Worm (Caenorhabditis elegans): ENCODE results near the gene Y14H12A.2.
A peak's percentile ranks its signal among the peaks of the same experiment; 100 is the strongest.

The Y14H12A.2 gene

ce11 chrII:3959432-3960102 is 29.9 kb downstream of the Y14H12A.2 start:
- TF ChIP-seq cnd-1 (tag; optimal IDR thresholded peaks at IDR 0.05), result peak; percentile 62
- no peak for TF ChIP-seq unc-39 (tag; optimal IDR thresholded peaks at IDR 0.05)
- peak; percentile 12 for TF ChIP-seq mep-1 (tag; optimal IDR thresholded peaks at IDR 0.05)
- TF ChIP-seq hlh-1 (tag; optimal IDR thresholded peaks at IDR 0.05), result peak; percentile 21
- TF ChIP-seq flh-1 (GFP tag; optimal IDR thresholded peaks at IDR 0.05), result no peak
- peak; percentile 53 for TF ChIP-seq mls-2 (tag; optimal IDR thresholded peaks at IDR 0.05)
- TF ChIP-seq nhr-237 (tag; optimal IDR thresholded peaks at IDR 0.05), result no peak
- peak; percentile 31 for TF ChIP-seq drap-1 (GFP tag; optimal IDR thresholded peaks at IDR 0.05)
- peak; percentile 53 for TF ChIP-seq sptf-1 (tag; optimal IDR thresholded peaks at IDR 0.05)
- TF ChIP-seq ztf-11 (tag; optimal IDR thresholded peaks at IDR 0.05), result peak; percentile 51
- TF ChIP-seq zip-8 (tag; optimal IDR thresholded peaks at IDR 0.05), result peak; percentile 95
- TF ChIP-seq ces-1 (GFP tag; optimal IDR thresholded peaks at IDR 0.05), result peak; percentile 87
- TF ChIP-seq unc-62 (GFP tag; optimal IDR thresholded peaks at IDR 0.05), result peak; percentile 5

DNA sequence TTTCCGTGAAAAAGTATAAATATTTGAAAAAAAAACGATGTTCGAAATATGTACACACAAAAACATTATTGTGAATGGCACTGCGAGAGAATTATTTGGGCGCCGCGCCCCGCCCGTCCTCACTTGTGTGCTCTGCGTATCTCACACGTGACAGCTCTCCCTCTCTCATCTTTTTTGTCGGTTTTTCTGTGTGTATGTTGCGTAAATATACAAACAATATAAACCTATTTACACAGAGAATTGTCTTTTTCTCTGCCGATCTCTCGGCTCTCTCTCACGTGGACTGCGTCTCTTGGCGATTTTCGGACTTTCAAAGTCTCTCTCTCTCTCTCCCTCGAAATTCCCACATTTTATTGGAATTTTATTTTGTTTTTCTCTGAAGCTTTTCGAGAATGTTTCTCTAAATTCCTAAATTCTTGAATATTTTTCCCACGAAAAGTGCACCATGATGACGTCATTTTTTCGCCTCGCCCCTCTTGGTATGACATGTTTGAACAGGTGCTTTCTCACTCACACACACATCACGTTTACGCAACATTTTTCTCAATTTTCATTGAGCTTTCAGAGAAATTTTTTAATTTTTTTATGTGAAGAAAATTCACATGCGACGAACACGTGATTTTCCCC is 30.7 kb downstream of the Y14H12A.2 start:
- TF ChIP-seq unc-62 (GFP tag; optimal IDR thresholded peaks at IDR 0.05) (peak; percentile 46), ceh-83 (GFP tag; optimal IDR thresholded peaks at IDR 0.05) (no peak), mab-5 (tag; optimal IDR thresholded peaks at IDR 0.05) (no peak), nhr-76 (tag; optimal IDR thresholded peaks at IDR 0.05) (no peak), ham-2 (GFP tag; optimal IDR thresholded peaks at IDR 0.05) (no peak), hlh-1 (tag; optimal IDR thresholded peaks at IDR 0.05) (no peak), ztf-11 (tag; optimal IDR thresholded peaks at IDR 0.05) (no peak), bed-3 (GFP tag; optimal IDR thresholded peaks at IDR 0.05) (no peak), sem-2 (GFP tag; optimal IDR thresholded peaks at IDR 0.05) (no peak), nhr-237 (tag; optimal IDR thresholded peaks at IDR 0.05) (peak; percentile 48), elt-1 (tag; optimal IDR thresholded peaks at IDR 0.05; ENCODE audit: borderline replicate concordance, insufficient read depth) (no peak), ceh-43 (GFP tag; optimal IDR thresholded peaks at IDR 0.05) (no peak), pha-4 (tag; optimal IDR thresholded peaks at IDR 0.05) (peak; percentile 95), mep-1 (tag; optimal IDR thresholded peaks at IDR 0.05) (peak; percentile 21), flh-1 (GFP tag; optimal IDR thresholded peaks at IDR 0.05) (no peak), nhr-2 (tag; optimal IDR thresholded peaks at IDR 0.05) (no peak), tbx-8 (GFP tag; optimal IDR thresholded peaks at IDR 0.05) (no peak), lsy-2 (tag; optimal IDR thresholded peaks at IDR 0.05) (no peak), elt-3 (tag; optimal IDR thresholded peaks at IDR 0.05) (no peak), cnd-1 (tag; optimal IDR thresholded peaks at IDR 0.05) (peak; percentile 15), lin-32 (GFP tag; optimal IDR thresholded peaks at IDR 0.05) (no peak), sptf-1 (tag; optimal IDR thresholded peaks at IDR 0.05) (peak; percentile 9), blmp-1 (tag; optimal IDR thresholded peaks at IDR 0.05) (no peak), snpc-4 (tag; optimal IDR thresholded peaks at IDR 0.05) (no peak), lin-13 (tag; optimal IDR thresholded peaks at IDR 0.05) (no peak), nhr-28 (tag; optimal IDR thresholded peaks at IDR 0.05) (no peak), ces-1 (GFP tag; optimal IDR thresholded peaks at IDR 0.05) (peak; percentile 84), unc-39 (tag; optimal IDR thresholded peaks at IDR 0.05) (no peak), unc-120 (tag; optimal IDR thresholded peaks at IDR 0.05; ENCODE audit: poor library complexity, severe bottlenecking) (peak; percentile 71), drap-1 (GFP tag; optimal IDR thresholded peaks at IDR 0.05) (peak; percentile 18), nhr-12 (tag; optimal IDR thresholded peaks at IDR 0.05) (no peak), mls-2 (tag; optimal IDR thresholded peaks at IDR 0.05) (peak; percentile 45), zip-8 (tag; optimal IDR thresholded peaks at IDR 0.05) (peak; percentile 35), ceh-39 (tag; optimal IDR thresholded peaks at IDR 0.05) (no peak), M03D4.4 (tag; optimal IDR thresholded peaks at IDR 0.05) (no peak)

Data from whole organism, mixed stage, embryonic.